Worm (Caenorhabditis elegans) whole organism, early embryonic: Measurements from ENCODE around the gene T20G5.8.

ENCODE experiments used
- aly-1 ChIP-seq: sonication (generic microtip); optimal IDR thresholded peaks from 2 replicates; lab custom pipeline; 2016; ENCODE audit warnings: missing genetic modification characterization, missing compliant biosample characterization
- ama-1 ChIP-seq: fragments of 150-350 bp; optimal IDR thresholded peaks from 2 replicates; lab custom pipeline; 2014
- hmbx-1 ChIP-seq: sonication (generic microtip); optimal IDR thresholded peaks from 2 replicates; lab custom pipeline; 2016; ENCODE audit warnings: mild to moderate bottlenecking, missing genetic modification characterization, missing compliant biosample characterization
- sea-1 ChIP-seq: fragments of 200-800 bp; sonication (Bioruptor generic); conservative IDR thresholded peaks from 2 replicates; pipeline ENCODE4 v1.3.6; 2022; ENCODE audit warnings: missing genetic modification characterization, missing compliant biosample characterization

- TF ChIP-seq hmbx-1 (tag; lab: Kevin White, UChicago) (no peak), ama-1 (no peak), aly-1 (tag; lab: Kevin White, UChicago) (no peak), sea-1 (GFP tag; lab: Robert Waterston, UW) (no peak)
Observed at ce11 chrIII:10156269-10156668, 42.9 kb upstream of the T20G5.8 start.
